Fruit fly (Drosophila melanogaster) whole organism, embryonic: Measurements from ENCODE around the gene CG11454.
A peak's percentile ranks its signal among the peaks of the same experiment; 100 is the strongest.

Source experiments
- Ada2b ChIP-seq: fragments of 200-800 bp; sonication (Bioruptor generic); IDR thresholded peaks from 2 replicates; pipeline ENCODE4 v1.3.6; 2022; ENCODE audit warnings: missing biosample characterization, missing genetic modification characterization
- Adf1 ChIP-seq: fragments of 200-800 bp; sonication (Bioruptor generic); IDR thresholded peaks from 2 replicates; pipeline ENCODE4 v1.3.6; 2022; ENCODE audit warnings: missing biosample characterization, missing genetic modification characterization
- Aef1 ChIP-seq: fragments of 200-800 bp; sonication (Bioruptor generic); IDR thresholded peaks from 3 replicates; pipeline ENCODE4 v1.3.6; 2022; ENCODE audit warnings: missing biosample characterization, missing genetic modification characterization
- CG11504 ChIP-seq: fragments of 200-800 bp; sonication (Bioruptor generic); optimal IDR thresholded peaks from 3 replicates; lab custom pipeline; 2019; ENCODE audit warnings: missing biosample characterization, mild to moderate bottlenecking, missing genetic modification characterization, moderate library complexity
- CG13624 ChIP-seq: fragments of 200-800 bp; sonication (Bioruptor generic); optimal IDR thresholded peaks from 2 replicates; lab custom pipeline; 2016; ENCODE audit warnings: missing biosample characterization, missing genetic modification characterization
- CG13894 ChIP-seq: fragments of 200-800 bp; sonication (Bioruptor generic); optimal IDR thresholded peaks from 3 replicates; lab custom pipeline; 2018; ENCODE audit warnings: missing biosample characterization, mild to moderate bottlenecking, missing genetic modification characterization, moderate library complexity
- CG1602 ChIP-seq: fragments of 200-800 bp; sonication (Bioruptor generic); optimal IDR thresholded peaks from 3 replicates; lab custom pipeline; 2016; ENCODE audit warnings: missing biosample characterization, missing genetic modification characterization
- CG1647 ChIP-seq: fragments of 200-800 bp; sonication (Bioruptor generic); optimal IDR thresholded peaks from 3 replicates; lab custom pipeline; 2016; ENCODE audit warnings: missing biosample characterization, missing genetic modification characterization
- CG3065 ChIP-seq: fragments of 200-800 bp; sonication (Bioruptor generic); optimal IDR thresholded peaks from 2 replicates; lab custom pipeline; 2016; ENCODE audit warnings: missing biosample characterization, missing genetic modification characterization
- CG31365 ChIP-seq: fragments of 200-800 bp; sonication (Bioruptor generic); optimal IDR thresholded peaks from 2 replicates; lab custom pipeline; 2018; ENCODE audit warnings: missing biosample characterization, mild to moderate bottlenecking, missing genetic modification characterization
- CG33557 ChIP-seq: fragments of 200-800 bp; sonication (Bioruptor generic); optimal IDR thresholded peaks from 2 replicates; lab custom pipeline; 2019; ENCODE audit warnings: missing biosample characterization, mild to moderate bottlenecking, missing genetic modification characterization, moderate library complexity
- CG4328 ChIP-seq: fragments of 200-800 bp; sonication (Bioruptor generic); optimal IDR thresholded peaks from 3 replicates; lab custom pipeline; 2017; ENCODE audit warnings: missing biosample characterization, missing genetic modification reagents, missing genetic modification characterization
- CG5180 ChIP-seq: fragments of 200-800 bp; sonication (Bioruptor generic); optimal IDR thresholded peaks from 3 replicates; lab custom pipeline; 2017; ENCODE audit warnings: missing biosample characterization, missing genetic modification characterization, mild to moderate bottlenecking, moderate library complexity, missing genetic modification reagents
- CG7357 ChIP-seq: fragments of 200-800 bp; sonication (Bioruptor generic); IDR thresholded peaks from 3 replicates; pipeline ENCODE4 v1.3.6; 2022; ENCODE audit warnings: missing biosample characterization, missing genetic modification characterization
- CG7839 ChIP-seq: fragments of 200-800 bp; sonication (Bioruptor generic); optimal IDR thresholded peaks from 3 replicates; lab custom pipeline; 2018; ENCODE audit warnings: missing biosample characterization, mild to moderate bottlenecking, missing genetic modification characterization, moderate library complexity
- CG8388 ChIP-seq: fragments of 200-800 bp; sonication (Bioruptor generic); optimal IDR thresholded peaks from 2 replicates; lab custom pipeline; 2019; ENCODE audit warnings: missing biosample characterization, mild to moderate bottlenecking, missing genetic modification characterization, moderate library complexity
- CG9817 ChIP-seq: fragments of 200-800 bp; sonication (Bioruptor generic); optimal IDR thresholded peaks from 2 replicates; lab custom pipeline; 2018; ENCODE audit warnings: missing biosample characterization, mild to moderate bottlenecking, missing genetic modification characterization, moderate library complexity
- CG9932 ChIP-seq: fragments of 200-800 bp; sonication (Bioruptor generic); IDR thresholded peaks from 2 replicates; pipeline ENCODE4 v1.3.6; 2022; ENCODE audit warnings: missing biosample characterization, missing genetic modification characterization
- CTCF ChIP-seq: fragments of 200-800 bp; sonication (Bioruptor generic); optimal IDR thresholded peaks from 2 replicates; lab custom pipeline; 2017; ENCODE audit warnings: missing biosample characterization, mild to moderate bottlenecking, missing genetic modification characterization, moderate library complexity
- Doc3 ChIP-seq: fragments of 200-800 bp; sonication (Bioruptor generic); IDR thresholded peaks from 3 replicates; pipeline ENCODE4 v1.3.6; 2022; ENCODE audit warnings: missing biosample characterization, missing genetic modification characterization; ENCODE audit not compliant: partially characterized antibody
- Drgx ChIP-seq: fragments of 200-800 bp; sonication (Bioruptor generic); IDR thresholded peaks from 2 replicates; pipeline ENCODE4 v1.3.6; 2022; ENCODE audit warnings: missing biosample characterization, missing genetic modification characterization
- Gug ChIP-seq: fragments of 200-800 bp; sonication (Bioruptor generic); IDR thresholded peaks from 4 replicates; pipeline ENCODE4 v1.3.6; 2022; ENCODE audit warnings: missing biosample characterization, missing genetic modification characterization
- HmgZ ChIP-seq: fragments of 200-800 bp; sonication (Bioruptor generic); optimal IDR thresholded peaks from 2 replicates; lab custom pipeline; 2018; ENCODE audit warnings: missing biosample characterization, mild to moderate bottlenecking, missing genetic modification characterization
- Lpt ChIP-seq: fragments of >200 bp; optimal IDR thresholded peaks from 2 replicates; lab custom pipeline; 2018; ENCODE audit warnings: missing biosample characterization, missing genetic modification characterization
- Neu2 ChIP-seq: fragments of 200-800 bp; sonication (Bioruptor generic); optimal IDR thresholded peaks from 3 replicates; lab custom pipeline; 2016; ENCODE audit warnings: missing biosample characterization, missing genetic modification characterization, borderline replicate concordance
- Nf-YA ChIP-seq: fragments of 200-800 bp; sonication (Bioruptor generic); IDR thresholded peaks from 2 replicates; pipeline ENCODE4 v1.3.6; 2022; ENCODE audit warnings: missing biosample characterization, missing genetic modification characterization
- NfI ChIP-seq: fragments of 200-800 bp; sonication (Bioruptor generic); optimal IDR thresholded peaks from 3 replicates; lab custom pipeline; 2018; ENCODE audit warnings: missing biosample characterization, mild to moderate bottlenecking, missing genetic modification characterization, moderate library complexity
- Trl ChIP-seq, 3 experiments: fragments of >200 bp in 2 of 3; fragments of 200-800 bp in 1 of 3; sonication (Bioruptor generic) in 1 of 3; optimal IDR thresholded peaks; 2 replicates in 1 of 3; 3 replicates in 2 of 3; lab custom pipeline; 2016 to 2017; ENCODE audit warnings: missing biosample characterization in 1 of 3, missing genetic modification characterization in 1 of 3
- Vsx1 ChIP-seq: fragments of 200-800 bp; sonication (Bioruptor generic); optimal IDR thresholded peaks from 2 replicates; lab custom pipeline; 2017; ENCODE audit warnings: missing biosample characterization, mild to moderate bottlenecking, missing genetic modification characterization, missing genetic modification reagents
- Xbp1 ChIP-seq: fragments of 200-800 bp; sonication (Bioruptor generic); optimal IDR thresholded peaks from 3 replicates; lab custom pipeline; 2016; ENCODE audit warnings: missing biosample characterization, mild to moderate bottlenecking, missing genetic modification characterization
- amos ChIP-seq: fragments of 200-800 bp; sonication (Bioruptor generic); IDR thresholded peaks from 2 replicates; pipeline ENCODE4 v1.3.6; 2022; ENCODE audit warnings: missing biosample characterization, missing genetic modification characterization; ENCODE audit not compliant: partially characterized antibody
- bab2 ChIP-seq: fragments of 200-800 bp; sonication (Bioruptor generic); optimal IDR thresholded peaks from 2 replicates; lab custom pipeline; 2016; ENCODE audit warnings: missing biosample characterization, missing genetic modification characterization
- bbx ChIP-seq: fragments of 200-800 bp; sonication (Bioruptor generic); IDR thresholded peaks from 2 replicates; pipeline ENCODE4 v1.3.6; 2022; ENCODE audit warnings: missing biosample characterization, missing genetic modification characterization; ENCODE audit not compliant: partially characterized antibody
- chinmo ChIP-seq: fragments of 200-800 bp; sonication (Bioruptor generic); IDR thresholded peaks from 4 replicates; pipeline ENCODE4 v1.3.6; 2022; ENCODE audit warnings: missing biosample characterization, missing genetic modification characterization; ENCODE audit not compliant: partially characterized antibody
- dpn ChIP-seq, 2 experiments: fragments of 200-800 bp; sonication (Bioruptor generic); optimal IDR thresholded peaks; 3 replicates each; lab custom pipeline; 2016; ENCODE audit warnings: missing biosample characterization in 2 of 2, missing genetic modification characterization in 2 of 2
- fu2 ChIP-seq: fragments of 200-800 bp; sonication (Bioruptor generic); optimal IDR thresholded peaks from 2 replicates; lab custom pipeline; 2016; ENCODE audit warnings: missing biosample characterization, missing genetic modification characterization
- grn ChIP-seq: fragments of 200-800 bp; sonication (Bioruptor generic); optimal IDR thresholded peaks from 3 replicates; lab custom pipeline; 2017; ENCODE audit warnings: missing biosample characterization, missing genetic modification characterization
- kah ChIP-seq: fragments of 200-800 bp; sonication (Bioruptor generic); optimal IDR thresholded peaks from 2 replicates; lab custom pipeline; 2018; ENCODE audit warnings: missing biosample characterization, mild to moderate bottlenecking, missing genetic modification characterization
- lov ChIP-seq, 2 experiments: fragments of 200-800 bp in 1 of 2; fragments of >200 bp in 1 of 2; sonication (Bioruptor generic) in 1 of 2; IDR thresholded peaks in 1 of 2; optimal IDR thresholded peaks in 1 of 2; 2 replicates in 1 of 2; 3 replicates in 1 of 2; pipeline versions ENCODE4 v1.3.6 to Lab custom; 2017 to 2022; ENCODE audit warnings: missing biosample characterization in 1 of 2, missing genetic modification characterization in 1 of 2
- mld ChIP-seq: fragments of 200-800 bp; sonication (Bioruptor generic); IDR thresholded peaks from 3 replicates; pipeline ENCODE4 v1.3.6; 2022; ENCODE audit warnings: missing biosample characterization, missing genetic modification characterization; ENCODE audit not compliant: partially characterized antibody
- org-1 ChIP-seq: fragments of 200-800 bp; sonication (Bioruptor generic); optimal IDR thresholded peaks from 2 replicates; lab custom pipeline; 2017; ENCODE audit warnings: missing biosample characterization, missing genetic modification characterization
- pan ChIP-seq, 4 experiments: fragments of >200 bp in 3 of 4; fragments of 200-800 bp in 1 of 4; sonication (Bioruptor generic) in 1 of 4; optimal IDR thresholded peaks in 3 of 4; IDR thresholded peaks in 1 of 4; 2 replicates each; pipeline versions ENCODE4 v1.3.6 to Lab custom; 2017 to 2022; ENCODE audit warnings: missing biosample characterization in 2 of 4, missing genetic modification characterization in 2 of 4, mixed read lengths in 1 of 4
- pfk ChIP-seq: fragments of 200-800 bp; sonication (Bioruptor generic); optimal IDR thresholded peaks from 2 replicates; lab custom pipeline; 2018; ENCODE audit warnings: missing biosample characterization, mild to moderate bottlenecking, missing genetic modification characterization, moderate library complexity
- prd ChIP-seq, 3 experiments: fragments of >200 bp in 2 of 3; fragments of 200-800 bp in 1 of 3; sonication (Bioruptor generic) in 1 of 3; optimal IDR thresholded peaks in 2 of 3; IDR thresholded peaks in 1 of 3; 2 replicates in 2 of 3; 3 replicates in 1 of 3; pipeline versions ENCODE4 v1.3.6 to Lab custom; 2017 to 2022; ENCODE audit warnings: missing biosample characterization in 1 of 3, missing genetic modification characterization in 1 of 3
- row ChIP-seq: fragments of 200-800 bp; sonication (Bioruptor generic); IDR thresholded peaks from 3 replicates; pipeline ENCODE4 v1.3.6; 2022; ENCODE audit warnings: missing biosample characterization, missing genetic modification characterization
- schlank ChIP-seq: fragments of 200-800 bp; sonication (Bioruptor generic); optimal IDR thresholded peaks from 2 replicates; lab custom pipeline; 2018; ENCODE audit warnings: missing biosample characterization, mild to moderate bottlenecking, missing genetic modification characterization
- stc ChIP-seq: fragments of 200-800 bp; sonication (Bioruptor generic); IDR thresholded peaks from 2 replicates; pipeline ENCODE4 v1.3.6; 2022; ENCODE audit warnings: missing biosample characterization, missing genetic modification characterization
- wor ChIP-seq: fragments of 200-800 bp; sonication (Bioruptor generic); IDR thresholded peaks from 2 replicates; pipeline ENCODE4 v1.3.6; 2022; ENCODE audit warnings: missing biosample characterization, missing genetic modification characterization
- yki ChIP-seq: fragments of >200 bp; optimal IDR thresholded peaks from 3 replicates; lab custom pipeline; 2018
- zen2 ChIP-seq: fragments of 200-800 bp; sonication (Bioruptor generic); IDR thresholded peaks from 3 replicates; pipeline ENCODE4 v1.3.6; 2022; ENCODE audit warnings: missing biosample characterization, missing genetic modification characterization; ENCODE audit not compliant: partially characterized antibody

The CG11454 gene

DNA sequence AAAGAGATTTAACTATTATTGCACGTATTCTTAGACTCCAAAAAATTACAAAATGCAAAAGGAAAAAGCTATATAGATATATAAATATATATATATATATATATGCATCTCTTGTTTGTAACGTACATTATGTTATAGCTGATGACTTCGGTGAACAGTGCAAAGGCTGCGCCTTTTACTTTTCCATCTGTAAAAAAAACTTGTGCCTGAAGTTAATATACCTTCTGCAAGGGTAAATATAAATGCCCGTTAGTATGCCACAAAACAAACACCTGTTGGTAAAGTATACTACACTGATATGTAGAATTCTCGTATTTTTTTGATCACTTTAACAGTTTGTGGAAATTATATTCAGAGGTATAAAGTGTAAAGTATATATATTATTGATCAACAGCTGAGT, 5.1 kb upstream of the CG11454 start (continued):
- TF ChIP-seq Drgx (GFP tag; lab: Robert Waterston, UW), result no peak
- no peak for TF ChIP-seq prd (optimal IDR thresholded peaks at IDR 0.05; lab: Kevin White, UChicago)
- no peak for TF ChIP-seq prd (GFP tag; IDR thresholded peaks at IDR 0.05; lab: Robert Waterston, UW)
- no peak for TF ChIP-seq CG3065 (GFP tag; lab: Kevin White, UChicago)
- TF ChIP-seq Nf-YA (GFP tag; lab: Robert Waterston, UW), result no peak
- TF ChIP-seq Vsx1, result no peak
- no peak for TF ChIP-seq CG9817 (tag; lab: Kevin White, UChicago)
- TF ChIP-seq Adf1 (GFP tag; lab: Robert Waterston, UW), result no peak
- TF ChIP-seq pan (optimal IDR thresholded peaks at IDR 0.05; lab: Kevin White, UChicago), result no peak
- TF ChIP-seq pan (GFP tag; optimal IDR thresholded peaks at IDR 0.05 in 1 of 2, IDR thresholded peaks at IDR 0.05 in 1 of 2), result no peak
- TF ChIP-seq grn (GFP tag; lab: Kevin White, UChicago), result no peak
- no peak for TF ChIP-seq zen2
- no peak for TF ChIP-seq chinmo (GFP tag; lab: Robert Waterston, UW)
- no peak for TF ChIP-seq Neu2
- no peak for TF ChIP-seq CG1647 (GFP tag; lab: Kevin White, UChicago)
- TF ChIP-seq Xbp1, result no peak
- TF ChIP-seq HmgZ (tag; lab: Kevin White, UChicago), result peak; percentile 47
- TF ChIP-seq CG9932 (GFP tag; lab: Robert Waterston, UW), result peak; percentile 26; the same call in 1 of the 2 replicates
- 0 out of 3 replicates have a peak, but pooled peaks have one; percentile 6 for TF ChIP-seq row (GFP tag; lab: Robert Waterston, UW)
- no peak for TF ChIP-seq stc (GFP tag; lab: Robert Waterston, UW)
- TF ChIP-seq CG11504, result no peak
- no peak for TF ChIP-seq CG13624 (GFP tag; lab: Kevin White, UChicago)
- TF ChIP-seq bbx (GFP tag; lab: Robert Waterston, UW), result no peak
- TF ChIP-seq Aef1 (GFP tag; lab: Robert Waterston, UW), result no peak
- TF ChIP-seq schlank (tag; lab: Kevin White, UChicago), result no peak
- no peak for TF ChIP-seq bab2 (GFP tag; lab: Kevin White, UChicago)
- no peak for TF ChIP-seq fu2 (GFP tag; lab: Kevin White, UChicago)
- TF ChIP-seq kah, result peak; percentile 3
- no peak for TF ChIP-seq mld
- TF ChIP-seq CG31365 (tag; lab: Kevin White, UChicago), result no peak
- TF ChIP-seq CG7357, result no peak
- no peak for TF ChIP-seq CG5180
- no peak for TF ChIP-seq yki (lab: Kevin White, UChicago)
- peak; percentile 43 for TF ChIP-seq CG13894 (tag; lab: Kevin White, UChicago)
- no peak for TF ChIP-seq CG33557 (GFP tag; lab: Kevin White, UChicago)
- TF ChIP-seq pfk (GFP tag; lab: Kevin White, UChicago), result no peak
- TF ChIP-seq Trl (optimal IDR thresholded peaks at IDR 0.05; lab: Kevin White, UChicago), result no peak
- no peak for TF ChIP-seq Trl (GFP tag; optimal IDR thresholded peaks at IDR 0.05; lab: Kevin White, UChicago)
- no peak for TF ChIP-seq Lpt
- TF ChIP-seq amos, result peak; percentile 33; the same call in 1 of the 2 replicates
- no peak for TF ChIP-seq Ada2b (GFP tag; lab: Robert Waterston, UW)
- TF ChIP-seq dpn (GFP tag; optimal IDR thresholded peaks at IDR 0.05; lab: Kevin White, UChicago), result no peak
- TF ChIP-seq lov (optimal IDR thresholded peaks at IDR 0.05; lab: Kevin White, UChicago), result no peak
- no peak for TF ChIP-seq lov (GFP tag; IDR thresholded peaks at IDR 0.05; lab: Robert Waterston, UW)
- no peak for TF ChIP-seq CG4328 (GFP tag; lab: Kevin White, UChicago)
- TF ChIP-seq CG1602 (GFP tag; lab: Kevin White, UChicago), result no peak
- peak; percentile 2 for TF ChIP-seq NfI
- TF ChIP-seq CG8388 (GFP tag; lab: Kevin White, UChicago), result no peak
- no peak for TF ChIP-seq wor (GFP tag; lab: Robert Waterston, UW)
- no peak for TF ChIP-seq CG7839 (tag; lab: Kevin White, UChicago)
- TF ChIP-seq CTCF (GFP tag; lab: Kevin White, UChicago), result peak; percentile 60
- no peak for TF ChIP-seq Doc3
- no peak for TF ChIP-seq org-1 (GFP tag; lab: Kevin White, UChicago)
- no peak for TF ChIP-seq Gug (GFP tag; lab: Robert Waterston, UW)
